Worm (Caenorhabditis elegans): ENCODE data around the gene best-7.
"Not testable (repeated sequence)": the region's sequence is repeated elsewhere in the genome, so short reads cannot be mapped to it uniquely, and the experiment has no call there.

DNA sequence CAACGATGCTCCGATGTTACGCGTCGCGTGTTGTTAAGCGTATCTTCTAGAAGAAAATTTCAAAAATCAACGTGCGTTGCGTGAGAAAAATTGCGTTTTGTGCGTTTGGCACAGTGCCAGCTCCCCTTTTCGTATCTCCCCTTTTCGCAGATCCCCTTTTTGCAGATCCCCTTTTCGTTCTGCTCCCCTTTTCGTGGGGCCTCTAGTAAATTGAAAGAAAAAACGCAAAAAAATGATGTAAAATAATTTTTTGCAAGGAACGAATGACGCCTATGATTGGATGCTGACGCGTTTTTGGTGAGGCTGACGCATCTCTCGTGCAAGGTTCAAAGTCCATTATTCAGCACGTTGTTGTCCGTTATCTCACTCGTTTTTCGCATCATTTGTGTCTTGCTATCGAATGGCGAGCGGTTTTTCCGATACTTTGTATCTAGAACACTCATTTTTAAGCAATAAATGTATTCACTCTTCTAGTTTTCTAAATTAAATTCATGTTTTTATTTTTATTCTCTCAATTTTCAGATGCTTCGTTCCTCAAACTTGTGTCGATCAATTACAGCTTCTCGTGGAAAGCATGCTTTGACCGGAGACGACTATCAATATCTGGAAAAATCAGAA, 50.9 kb downstream of the best-7 start, which contains the start of gene cpt-2:
- TF ChIP-seq tab-1 (GFP tag; IDR thresholded peaks at IDR 0.05); flt-1 (GFP tag; IDR thresholded peaks at IDR 0.05); ztf-29 (GFP tag; IDR thresholded peaks at IDR 0.05); ref-1 (GFP tag; conservative IDR thresholded peaks at IDR 0.05): not testable (repeated sequence)

Data from whole organism, midembryonic.